Worm (Caenorhabditis elegans): ENCODE results near the gene H08J19.1.

H08J19.1 gene

ce11 chrX:15619273-15619672 is 23.5 kb upstream of the H08J19.1 start (continued):
- TF ChIP-seq duxl-1 (tag; optimal IDR thresholded peaks at IDR 0.05; ENCODE audit: poor library complexity) (peak; percentile 49), lin-38 (GFP tag; IDR thresholded peaks at IDR 0.05) (peak; percentile 46), ceh-20 (GFP tag; IDR thresholded peaks at IDR 0.05) (0 out of 2 replicates have a peak, but pooled peaks have one; percentile 33), zfp-3 (GFP tag; conservative IDR thresholded peaks at IDR 0.05) (0 out of 2 replicates have a peak, but pooled peaks have one; percentile 48), mep-1 (tag; optimal IDR thresholded peaks at IDR 0.05) (no peak), F49E8.2 (tag; optimal IDR thresholded peaks at IDR 0.05; ENCODE audit: borderline replicate concordance) (no peak), vab-7 (GFP tag; IDR thresholded peaks at IDR 0.05) (peak; percentile 61; the same call in 1 of the 2 replicates), dve-1 (tag; optimal IDR thresholded peaks at IDR 0.05; ENCODE audit: insufficient read depth) (peak; percentile 72), lin-13 (GFP tag; optimal IDR thresholded peaks at IDR 0.05) (peak; percentile 17), lim-7 (GFP tag; IDR thresholded peaks at IDR 0.05) (no peak), nhr-48 (tag; optimal IDR thresholded peaks at IDR 0.05) (peak; percentile 30), lir-3 (tag; optimal IDR thresholded peaks at IDR 0.05) (peak; percentile 12), skn-1 (tag; optimal IDR thresholded peaks at IDR 0.05) (no peak), ceh-62 (tag; optimal IDR thresholded peaks at IDR 0.05) (no peak), mxl-3 (GFP tag; optimal IDR thresholded peaks at IDR 0.05) (no peak), mes-2 (tag; optimal IDR thresholded peaks at IDR 0.05; ENCODE audit: poor library complexity, severe bottlenecking) (peak; percentile 46), unc-62 (GFP tag; optimal IDR thresholded peaks at IDR 0.05 in 1 of 2) (no peak), unc-62 (tag; optimal IDR thresholded peaks at IDR 0.05) (no peak), nhr-10 (tag; optimal IDR thresholded peaks at IDR 0.05) (no peak), tra-1 (GFP tag; IDR thresholded peaks at IDR 0.05) (0 out of 2 replicates have a peak, but pooled peaks have one; percentile 21), ctbp-1 (GFP tag; IDR thresholded peaks at IDR 0.05) (0 out of 2 replicates have a peak, but pooled peaks have one; percentile 19), F26F4.8 (GFP tag; conservative IDR thresholded peaks at IDR 0.05) (no peak), hlh-30 (tag; optimal IDR thresholded peaks at IDR 0.05; ENCODE audit: insufficient read depth) (peak; percentile 48), ceh-32 (tag; optimal IDR thresholded peaks at IDR 0.05; ENCODE audit: poor library complexity) (no peak), daf-16 (GFP tag; optimal IDR thresholded peaks at IDR 0.05) (peak in 1 of 2 experiments; percentile 52), daf-16 (tag; optimal IDR thresholded peaks at IDR 0.05) (peak; percentile 50), zfp-2 (tag; optimal IDR thresholded peaks at IDR 0.05) (no peak), dmd-8 (GFP tag; IDR thresholded peaks at IDR 0.05) (no peak), gei-8 (GFP tag; optimal IDR thresholded peaks at IDR 0.05) (no peak), snpc-4 (tag; optimal IDR thresholded peaks at IDR 0.05) (no peak), egl-43 (GFP tag; IDR thresholded peaks at IDR 0.05) (peak; percentile 75)

- no peak for TF ChIP-seq daf-16 (GFP tag; optimal IDR thresholded peaks at IDR 0.05)
- peak; percentile 14 for TF ChIP-seq daf-16 (tag; optimal IDR thresholded peaks at IDR 0.05)
- TF ChIP-seq gei-8 (GFP tag; optimal IDR thresholded peaks at IDR 0.05), result no peak
Measured at ce11 chrX:15620200-15620599, 22.5 kb upstream of the H08J19.1 start, which contains the start of gene K09E9.1. TSS of gene K09E9.1 (plus strand) at chrX:15620500.

ce11 chrX:15621001-15621400 is 21.7 kb upstream of the H08J19.1 start:
- TF ChIP-seq egl-43 (GFP tag; IDR thresholded peaks at IDR 0.05) (no peak), mep-1 (tag; optimal IDR thresholded peaks at IDR 0.05) (no peak), set-16 (GFP tag; IDR thresholded peaks at IDR 0.05) (peak; percentile 82), nhr-77 (tag; optimal IDR thresholded peaks at IDR 0.05) (no peak), sdz-12 (GFP tag; optimal IDR thresholded peaks at IDR 0.05) (no peak), R02D3.7 (tag; optimal IDR thresholded peaks at IDR 0.05) (no peak)

- TF ChIP-seq hlh-11 (tag; optimal IDR thresholded peaks at IDR 0.05), result peak; percentile 9
- no peak for TF ChIP-seq php-3 (GFP tag; IDR thresholded peaks at IDR 0.05)
- TF ChIP-seq spr-3 (GFP tag; optimal IDR thresholded peaks at IDR 0.05), result no peak
- TF ChIP-seq dve-1 (tag; optimal IDR thresholded peaks at IDR 0.05; ENCODE audit: insufficient read depth), result peak; percentile 22
- peak in 1 of 2 experiments; percentile 61 for TF ChIP-seq mdl-1 (tag; optimal IDR thresholded peaks at IDR 0.05)
- TF ChIP-seq pqm-1 (tag; optimal IDR thresholded peaks at IDR 0.05), result peak; percentile 24
- peak in 1 of 2 experiments; percentile 8 for TF ChIP-seq lsy-2 (tag; optimal IDR thresholded peaks at IDR 0.05)
- TF ChIP-seq dmd-6 (GFP tag; IDR thresholded peaks at IDR 0.05), result peak; percentile 47
Measured at ce11 chrX:15622041-15622440, 20.7 kb upstream of the H08J19.1 start.
